Worm (Caenorhabditis elegans) whole organism, young adult: ENCODE measurements around the gene lgc-6.

Experiments
- B0035.1 ChIP-seq: sonication (generic microtip); optimal IDR thresholded peaks from 2 replicates; lab custom pipeline; 2016; ENCODE audit warnings: missing genetic modification characterization, mild to moderate bottlenecking, missing compliant biosample characterization, missing genotype, missing genetic modification reagents
- C06A6.2 ChIP-seq: fragments of 200-800 bp; sonication (Bioruptor generic); conservative IDR thresholded peaks from 2 replicates; pipeline ENCODE4 v1.3.6; 2022; ENCODE audit warnings: missing genetic modification characterization, missing compliant biosample characterization
- C17E4.6 ChIP-seq: fragments of 200-800 bp; sonication (Bioruptor generic); IDR thresholded peaks from 2 replicates; pipeline ENCODE4 v1.3.6; 2022; ENCODE audit warnings: missing genetic modification reagents, missing genetic modification characterization, missing compliant biosample characterization
- F22D6.2 ChIP-seq: sonication (generic microtip); optimal IDR thresholded peaks from 2 replicates; lab custom pipeline; 2016; ENCODE audit warnings: mild to moderate bottlenecking, missing genetic modification characterization, missing compliant biosample characterization
- F33H1.4 ChIP-seq: fragments of 200-800 bp; sonication (Bioruptor generic); IDR thresholded peaks from 2 replicates; pipeline ENCODE4 v1.3.6; 2022; ENCODE audit warnings: missing genetic modification reagents, missing genetic modification characterization, missing compliant biosample characterization
- F52B5.7 ChIP-seq: sonication (generic microtip); optimal IDR thresholded peaks from 2 replicates; lab custom pipeline; 2016; ENCODE audit warnings: mild to moderate bottlenecking, missing genetic modification characterization, missing compliant biosample characterization
- F57C9.4 ChIP-seq: sonication (generic microtip); optimal IDR thresholded peaks from 2 replicates; lab custom pipeline; 2017; ENCODE audit warnings: mild to moderate bottlenecking, missing genetic modification characterization, missing compliant biosample characterization
- T07F8.4 ChIP-seq: sonication (generic microtip); optimal IDR thresholded peaks from 2 replicates; lab custom pipeline; 2016; ENCODE audit warnings: mild to moderate bottlenecking, missing genetic modification characterization, moderate library complexity, missing compliant biosample characterization
- T26A5.8 ChIP-seq: sonication (generic microtip); optimal IDR thresholded peaks from 2 replicates; lab custom pipeline; 2016; ENCODE audit warnings: missing genetic modification characterization, missing compliant biosample characterization
- Y53G8AR.9 ChIP-seq: fragments of 200-800 bp; sonication (Bioruptor generic); conservative IDR thresholded peaks from 2 replicates; pipeline ENCODE4 v1.3.6; 2022; ENCODE audit warnings: missing genetic modification reagents, missing genetic modification characterization, missing compliant biosample characterization
- Y67H2A.10 ChIP-seq: fragments of 200-800 bp; sonication (Bioruptor generic); conservative IDR thresholded peaks from 2 replicates; pipeline ENCODE4 v1.3.6; 2022; ENCODE audit warnings: missing genetic modification reagents, missing genetic modification characterization, missing compliant biosample characterization
- aptf-3 ChIP-seq: fragments of 200-800 bp; sonication (Bioruptor generic); IDR thresholded peaks from 2 replicates; pipeline ENCODE4 v1.3.6; 2022; ENCODE audit warnings: missing genetic modification characterization, missing compliant biosample characterization
- attf-3 ChIP-seq: fragments of 200-800 bp; sonication (Bioruptor generic); conservative IDR thresholded peaks from 2 replicates; pipeline ENCODE4 v1.3.6; 2022; ENCODE audit warnings: missing genetic modification reagents, missing genetic modification characterization, missing compliant biosample characterization
- attf-6 ChIP-seq: fragments of 200-800 bp; sonication (Bioruptor generic); IDR thresholded peaks from 2 replicates; pipeline ENCODE4 v1.3.6; 2022; ENCODE audit warnings: missing genetic modification reagents, missing genetic modification characterization, missing compliant biosample characterization
- bed-1 ChIP-seq: fragments of 200-800 bp; sonication (Bioruptor generic); IDR thresholded peaks from 2 replicates; pipeline ENCODE4 v1.3.6; 2022; ENCODE audit warnings: missing genetic modification reagents, missing genetic modification characterization, missing compliant biosample characterization
- ceh-58 ChIP-seq: fragments of 200-800 bp; sonication (Bioruptor generic); IDR thresholded peaks from 2 replicates; pipeline ENCODE4 v1.3.6; 2022; ENCODE audit warnings: missing genetic modification characterization, missing compliant biosample characterization
- ceh-79 ChIP-seq: sonication (generic microtip); optimal IDR thresholded peaks from 2 replicates; lab custom pipeline; 2017; ENCODE audit warnings: mild to moderate bottlenecking, missing genetic modification characterization, missing compliant biosample characterization
- ceh-91 ChIP-seq: fragments of 200-800 bp; sonication (Bioruptor generic); IDR thresholded peaks from 2 replicates; pipeline ENCODE4 v1.3.6; 2022; ENCODE audit warnings: missing genetic modification reagents, missing genetic modification characterization, missing compliant biosample characterization
- chd-7 ChIP-seq: sonication (generic microtip); optimal IDR thresholded peaks from 2 replicates; lab custom pipeline; 2016; ENCODE audit warnings: mild to moderate bottlenecking, missing genetic modification characterization, moderate library complexity, missing compliant biosample characterization
- egl-18 ChIP-seq: fragments of 200-800 bp; sonication (Bioruptor generic); IDR thresholded peaks from 2 replicates; pipeline ENCODE4 v1.3.6; 2022; ENCODE audit warnings: missing genetic modification reagents, missing genetic modification characterization, missing compliant biosample characterization
- hlh-26 ChIP-seq: fragments of 200-800 bp; sonication (Bioruptor generic); conservative IDR thresholded peaks from 2 replicates; pipeline ENCODE4 v1.3.6; 2022; ENCODE audit warnings: missing genetic modification reagents, missing genetic modification characterization, missing compliant biosample characterization
- hmg-1.2 ChIP-seq: fragments of 200-800 bp; sonication (Bioruptor generic); IDR thresholded peaks from 2 replicates; pipeline ENCODE4 v1.3.6; 2022; ENCODE audit warnings: missing genetic modification reagents, missing genetic modification characterization, missing compliant biosample characterization
- hsf-1 ChIP-seq: fragments of 200-800 bp; sonication (Bioruptor generic); IDR thresholded peaks from 2 replicates; pipeline ENCODE4 v1.3.6; 2022; ENCODE audit warnings: missing genetic modification reagents, missing genetic modification characterization, missing compliant biosample characterization
- lag-1 ChIP-seq: fragments of 200-800 bp; sonication (Bioruptor generic); IDR thresholded peaks from 2 replicates; pipeline ENCODE4 v1.3.6; 2022; ENCODE audit warnings: missing genetic modification reagents, missing genetic modification characterization, missing compliant biosample characterization
- let-526 ChIP-seq: fragments of 200-800 bp; sonication (Bioruptor generic); IDR thresholded peaks from 2 replicates; pipeline ENCODE4 v1.3.6; 2022; ENCODE audit warnings: missing genetic modification reagents, missing genetic modification characterization, missing compliant biosample characterization
- lin-26 ChIP-seq: fragments of 200-800 bp; sonication (Bioruptor generic); IDR thresholded peaks from 2 replicates; pipeline ENCODE4 v1.3.6; 2022; ENCODE audit warnings: missing genetic modification reagents, missing genetic modification characterization, missing compliant biosample characterization
- lin-40 ChIP-seq: sonication (generic microtip); optimal IDR thresholded peaks from 2 replicates; lab custom pipeline; 2016; ENCODE audit warnings: missing genetic modification characterization, mild to moderate bottlenecking, missing compliant biosample characterization, missing genotype, missing genetic modification reagents
- lir-1 ChIP-seq: fragments of 200-800 bp; sonication (Bioruptor generic); conservative IDR thresholded peaks from 2 replicates; pipeline ENCODE4 v1.3.6; 2022; ENCODE audit warnings: missing genetic modification reagents, missing genetic modification characterization, missing compliant biosample characterization
- lsy-27 ChIP-seq: sonication (generic microtip); optimal IDR thresholded peaks from 2 replicates; lab custom pipeline; 2017; ENCODE audit warnings: missing genetic modification characterization, mild to moderate bottlenecking, missing compliant biosample characterization, antibody characterized with exemption, missing genotype, borderline replicate concordance; ENCODE audit not compliant: insufficient read depth
- madf-3 ChIP-seq: fragments of 200-800 bp; sonication (Bioruptor generic); IDR thresholded peaks from 2 replicates; pipeline ENCODE4 v1.3.6; 2022; ENCODE audit warnings: missing genetic modification reagents, missing genetic modification characterization, missing compliant biosample characterization
- madf-6 ChIP-seq: fragments of 200-800 bp; sonication (Bioruptor generic); IDR thresholded peaks from 2 replicates; pipeline ENCODE4 v1.3.6; 2022; ENCODE audit warnings: missing genetic modification reagents, missing genetic modification characterization, missing compliant biosample characterization
- mxl-1 ChIP-seq: sonication (generic microtip); optimal IDR thresholded peaks from 2 replicates; lab custom pipeline; 2016; ENCODE audit warnings: missing genetic modification characterization, missing compliant biosample characterization
- nhr-120 ChIP-seq: fragments of 200-800 bp; sonication (Bioruptor generic); IDR thresholded peaks from 2 replicates; pipeline ENCODE4 v1.3.6; 2022; ENCODE audit warnings: missing genetic modification characterization, missing compliant biosample characterization
- repo-1 ChIP-seq: sonication (generic microtip); optimal IDR thresholded peaks from 2 replicates; lab custom pipeline; 2017; ENCODE audit warnings: mild to moderate bottlenecking, missing genetic modification characterization, missing compliant biosample characterization
- sdz-38 ChIP-seq: sonication (generic microtip); optimal IDR thresholded peaks from 2 replicates; lab custom pipeline; 2016; ENCODE audit warnings: missing genotype, missing genetic modification characterization, missing compliant biosample characterization
- snpc-4 ChIP-seq, 5 experiments: fragments of 150-350 bp in 1 of 5; sonication (generic microtip) in 4 of 5; optimal IDR thresholded peaks; 2 replicates each; lab custom pipeline; 2014 to 2018; ENCODE audit warnings: missing genetic modification characterization in 5 of 5, missing biosample characterization in 3 of 5, antibody characterized with exemption in 2 of 5, mild to moderate bottlenecking in 2 of 5, missing compliant biosample characterization in 2 of 5, missing genotype in 2 of 5, moderate library complexity in 2 of 5, missing genetic modification reagents in 1 of 5
- tbp1 ChIP-seq: fragments of 200-800 bp; sonication (Bioruptor generic); optimal IDR thresholded peaks from 2 replicates; lab custom pipeline; 2018; ENCODE audit warnings: mild to moderate bottlenecking, missing genetic modification characterization, missing compliant biosample characterization
- tbx-9 ChIP-seq: sonication (generic microtip); optimal IDR thresholded peaks from 2 replicates; lab custom pipeline; 2016; ENCODE audit warnings: borderline replicate concordance, missing genetic modification characterization, inconsistent platforms, missing compliant biosample characterization
- ztf-28 ChIP-seq: fragments of 200-800 bp; sonication (Bioruptor generic); IDR thresholded peaks from 2 replicates; pipeline ENCODE4 v1.3.6; 2022; ENCODE audit warnings: missing genetic modification reagents, missing genetic modification characterization, missing compliant biosample characterization
- ztf-3 ChIP-seq: fragments of 200-800 bp; sonication (Bioruptor generic); optimal IDR thresholded peaks from 2 replicates; lab custom pipeline; 2018; ENCODE audit warnings: mild to moderate bottlenecking, missing genetic modification characterization, missing compliant biosample characterization
- ztf-6 ChIP-seq: fragments of 200-800 bp; sonication (Bioruptor generic); IDR thresholded peaks from 2 replicates; pipeline ENCODE4 v1.3.6; 2022; ENCODE audit warnings: missing genetic modification reagents, missing genetic modification characterization, missing compliant biosample characterization

The lgc-6 gene

DNA sequence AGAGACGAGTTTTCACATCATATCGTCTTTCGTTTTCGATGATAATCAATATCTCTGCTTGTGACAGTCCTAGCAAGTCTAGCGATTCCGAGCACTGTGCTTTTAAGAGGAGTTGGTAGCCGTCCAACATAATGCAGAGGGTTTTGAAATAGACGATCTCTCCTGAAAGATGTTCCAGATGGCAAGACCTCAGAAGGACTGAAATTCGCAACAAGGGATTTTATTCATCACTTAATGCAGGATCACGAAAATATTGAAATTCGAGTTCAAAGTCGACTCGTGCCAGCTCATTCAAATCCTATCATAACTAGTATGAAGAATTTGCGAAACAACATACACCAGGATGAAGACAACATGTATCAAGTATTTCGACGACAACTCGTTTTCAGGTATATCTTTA lies 37.8 kb downstream of the lgc-6 start, which contains the start of gene D2096.7 (continued):
- TF ChIP-seq tbp1 (peak; percentile 72), T07F8.4 (tag; lab: Kevin White, UChicago) (no peak), ceh-79 (peak; percentile 86), hmg-1.2 (peak; percentile 54; the same call in 1 of the 2 replicates), tbx-9 (tag; lab: Kevin White, UChicago) (peak; percentile 91), Y53G8AR.9 (peak; percentile 89), snpc-4 (GFP tag; optimal IDR thresholded peaks at IDR 0.05; lab: Kevin White, UChicago) (no peak), snpc-4 (tag; optimal IDR thresholded peaks at IDR 0.05; lab: Kevin White, UChicago) (peak in 2 of 4 experiments; percentile 67 to 72), lsy-27 (no peak), lir-1 (GFP tag; lab: Robert Waterston, UW) (no peak), C06A6.2 (GFP tag; lab: Robert Waterston, UW) (no peak), Y67H2A.10 (GFP tag; lab: Robert Waterston, UW) (no peak), madf-3 (peak; percentile 91), hlh-26 (GFP tag; lab: Robert Waterston, UW) (peak; percentile 68; the same call in 1 of the 2 replicates), ztf-28 (GFP tag; lab: Robert Waterston, UW) (no peak), attf-6 (GFP tag; lab: Robert Waterston, UW) (peak; percentile 89), lin-40 (tag; lab: Kevin White, UChicago) (no peak), repo-1 (tag; lab: Kevin White, UChicago) (peak; percentile 88), attf-3 (GFP tag; lab: Robert Waterston, UW) (no peak), madf-6 (GFP tag; lab: Robert Waterston, UW) (peak; percentile 86), bed-1 (GFP tag; lab: Robert Waterston, UW) (peak; percentile 92), F52B5.7 (tag; lab: Kevin White, UChicago) (peak; percentile 93), ztf-3 (no peak), F22D6.2 (tag; lab: Kevin White, UChicago) (no peak), ceh-58 (GFP tag; lab: Robert Waterston, UW) (peak; percentile 96; the same call in 1 of the 2 replicates), hsf-1 (GFP tag; lab: Robert Waterston, UW) (peak; percentile 91), F57C9.4 (tag; lab: Kevin White, UChicago) (peak; percentile 72), mxl-1 (tag; lab: Kevin White, UChicago) (peak; percentile 32), egl-18 (peak; percentile 51; the same call in 1 of the 2 replicates), sdz-38 (tag; lab: Kevin White, UChicago) (no peak), lag-1 (GFP tag; lab: Robert Waterston, UW) (no peak), let-526 (GFP tag; lab: Robert Waterston, UW) (no peak), C17E4.6 (GFP tag; lab: Robert Waterston, UW) (peak; percentile 76), F33H1.4 (peak; percentile 59), aptf-3 (GFP tag; lab: Robert Waterston, UW) (peak; percentile 94), B0035.1 (tag; lab: Kevin White, UChicago) (peak; percentile 52), ztf-6 (GFP tag; lab: Robert Waterston, UW) (no peak), T26A5.8 (tag; lab: Kevin White, UChicago) (peak; percentile 93), chd-7 (tag; lab: Kevin White, UChicago) (peak; percentile 83)

DNA sequence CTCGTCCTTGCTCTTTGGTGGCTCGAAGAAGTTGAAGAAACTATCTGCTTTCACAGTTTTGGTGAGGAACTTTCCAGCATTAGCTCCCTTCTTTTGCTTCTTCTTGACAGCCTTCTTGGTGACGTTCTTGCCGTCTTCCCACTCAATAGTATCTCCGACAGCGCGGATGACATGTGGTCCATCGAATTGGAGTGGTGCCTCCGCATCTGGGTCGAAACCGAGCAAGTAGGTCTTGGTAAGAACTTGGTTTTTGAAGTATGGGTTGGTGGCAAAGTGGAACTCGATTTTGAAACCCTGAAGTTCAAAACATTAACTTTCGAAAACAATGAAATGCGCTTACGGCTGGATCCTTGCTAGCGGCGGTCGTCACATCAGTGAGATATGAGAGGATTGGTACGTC lies 38.5 kb downstream of the lgc-6 start:
- 0 out of 2 replicates have a peak, but pooled peaks have one; percentile 12 for TF ChIP-seq nhr-120 (GFP tag; lab: Robert Waterston, UW)
- peak; percentile 51; the same call in 1 of the 2 replicates for TF ChIP-seq lin-26 (GFP tag; lab: Robert Waterston, UW)
- no peak for TF ChIP-seq ceh-91 (GFP tag; lab: Robert Waterston, UW)
- 0 out of 2 replicates have a peak, but pooled peaks have one; percentile 80 for TF ChIP-seq ceh-58 (GFP tag; lab: Robert Waterston, UW)
